Worm (Caenorhabditis elegans): ENCODE measurements around the gene subs-4.

Gene subs-4

DNA sequence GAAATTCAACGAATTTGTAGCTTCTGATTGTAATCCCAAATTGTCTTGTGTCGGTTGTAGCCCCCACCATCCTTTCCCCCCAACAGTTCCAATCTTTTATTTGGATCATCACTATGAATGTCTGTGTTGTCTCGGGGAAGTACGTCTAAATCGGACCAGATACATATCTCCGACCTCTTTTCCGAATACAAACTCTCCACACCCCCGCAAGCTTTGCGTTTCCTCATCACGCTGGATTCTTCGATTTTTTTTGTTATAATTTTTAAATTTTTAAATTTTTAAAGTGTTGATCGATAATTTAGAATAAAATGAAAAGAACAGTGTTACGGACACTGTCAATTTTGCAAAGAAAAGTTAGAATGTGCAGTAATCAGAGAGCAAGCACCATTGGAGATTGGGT, at the start of gene subs-4:
subs-4 (plus strand) TSS at position 301 of the 400 bp plus-strand sequence.
- no peak for TF ChIP-seq B0019.2 (GFP tag; conservative IDR thresholded peaks at IDR 0.05)
- no peak for TF ChIP-seq unc-130 (GFP tag; optimal IDR thresholded peaks at IDR 0.05)
- TF ChIP-seq F23B12.7 (tag; optimal IDR thresholded peaks at IDR 0.05; ENCODE audit: insufficient read depth): no peak

ce11 chrIII:11332306-11332705, 49.7 kb upstream of the subs-4 start:
- no peak for TF ChIP-seq mes-4 (tag; optimal IDR thresholded peaks at IDR 0.05)
- TF ChIP-seq athp-1 (tag; optimal IDR thresholded peaks at IDR 0.05): no peak
- no peak for TF ChIP-seq Y53F4B.3 (GFP tag; IDR thresholded peaks at IDR 0.05)
- TF ChIP-seq pha-4 (tag; optimal IDR thresholded peaks at IDR 0.05): no peak
- no peak for TF ChIP-seq aptf-2 (GFP tag; conservative IDR thresholded peaks at IDR 0.05)
- TF ChIP-seq F22D6.2 (tag; optimal IDR thresholded peaks at IDR 0.05): no peak
- no peak for TF ChIP-seq tlf-1 (GFP tag; optimal IDR thresholded peaks at IDR 0.05)
- no peak for TF ChIP-seq pbrm-1 (GFP tag; IDR thresholded peaks at IDR 0.05)
- TF ChIP-seq ceh-91 (GFP tag; IDR thresholded peaks at IDR 0.05): no peak
- no peak for TF ChIP-seq nfyb-1 (GFP tag; IDR thresholded peaks at IDR 0.05)
- TF ChIP-seq rpc-1 (optimal IDR thresholded peaks at IDR 0.05): no peak
- no peak for TF ChIP-seq rpc-1 (tag; optimal IDR thresholded peaks at IDR 0.05)
- TF ChIP-seq fkh-3 (tag; optimal IDR thresholded peaks at IDR 0.05): no peak
- TF ChIP-seq Y67H2A.10 (GFP tag; conservative IDR thresholded peaks at IDR 0.05): no peak
- no peak for TF ChIP-seq ceh-100 (GFP tag; IDR thresholded peaks at IDR 0.05)
- TF ChIP-seq snpc-1.3 (tag; optimal IDR thresholded peaks at IDR 0.05; ENCODE audit: insufficient read depth): no peak
- no peak for TF ChIP-seq sdz-38 (tag; optimal IDR thresholded peaks at IDR 0.05)
- no peak for TF ChIP-seq nhr-80 (tag; optimal IDR thresholded peaks at IDR 0.05)
- TF ChIP-seq cebp-1 (GFP tag; IDR thresholded peaks at IDR 0.05): no peak
- no peak for TF ChIP-seq cebp-1 (tag; optimal IDR thresholded peaks at IDR 0.05)
- no peak for TF ChIP-seq ceh-79 (tag; optimal IDR thresholded peaks at IDR 0.05)

ce11 chrIII:11333032-11333732, 48.8 kb upstream of the subs-4 start, which contains the start of gene T28D6.5:
Gene T28D6.5 (plus strand): TSS chrIII:11333682.
- TF ChIP-seq B0336.3 (GFP tag; IDR thresholded peaks at IDR 0.05): no peak
- no peak for TF ChIP-seq repo-1 (tag; optimal IDR thresholded peaks at IDR 0.05)
- no peak for TF ChIP-seq cebp-2 (GFP tag; IDR thresholded peaks at IDR 0.05)
- TF ChIP-seq hrde-1 (tag; optimal IDR thresholded peaks at IDR 0.05; ENCODE audit: borderline replicate concordance): no peak
- no peak for TF ChIP-seq lin-26 (GFP tag; IDR thresholded peaks at IDR 0.05)
- TF ChIP-seq ccch-3 (GFP tag; optimal IDR thresholded peaks at IDR 0.05): no peak
- TF ChIP-seq K11D2.4 (GFP tag; IDR thresholded peaks at IDR 0.05): no peak
- no peak for TF ChIP-seq nhr-120 (GFP tag; IDR thresholded peaks at IDR 0.05)
- TF ChIP-seq atf-7 (tag; optimal IDR thresholded peaks at IDR 0.05): no peak
- TF ChIP-seq madf-10 (tag; optimal IDR thresholded peaks at IDR 0.05): no peak
- no peak for TF ChIP-seq him-1 (tag; optimal IDR thresholded peaks at IDR 0.05)
- TF ChIP-seq hmg-1.2 (GFP tag; IDR thresholded peaks at IDR 0.05): no peak
- no peak for TF ChIP-seq ceh-40 (GFP tag; IDR thresholded peaks at IDR 0.05)
- no peak for TF ChIP-seq T07F8.4 (tag; optimal IDR thresholded peaks at IDR 0.05)
- no peak for TF ChIP-seq snpc-4 (GFP tag; optimal IDR thresholded peaks at IDR 0.05)
- TF ChIP-seq snpc-4 (tag; optimal IDR thresholded peaks at IDR 0.05): no peak
- TF ChIP-seq rec-8 (tag; optimal IDR thresholded peaks at IDR 0.05): no peak
- TF ChIP-seq Y95B8A.8 (GFP tag; IDR thresholded peaks at IDR 0.05): no peak
